Worm (Caenorhabditis elegans) whole organism, L1 larva: ENCODE measurements around the gene F43H9.4.

ENCODE experiments used
- C04F5.9 ChIP-seq: sonication (generic microtip); optimal IDR thresholded peaks from 2 replicates; lab custom pipeline; 2016; ENCODE audit warnings: missing genetic modification characterization, missing compliant biosample characterization
- F16B12.6 ChIP-seq: fragments of 150-350 bp; optimal IDR thresholded peaks from 2 replicates; lab custom pipeline; 2014; ENCODE audit warnings: missing biosample characterization, missing genetic modification characterization
- Y116A8C.19 ChIP-seq: sonication (generic microtip); optimal IDR thresholded peaks from 2 replicates; lab custom pipeline; 2016; ENCODE audit warnings: missing compliant biosample characterization, missing genetic modification characterization, borderline replicate concordance
- blmp-1 ChIP-seq: fragments of 150-350 bp; optimal IDR thresholded peaks from 2 replicates; lab custom pipeline; 2014; ENCODE audit warnings: missing biosample characterization, missing genetic modification characterization
- ceh-63 ChIP-seq: fragments of 200-800 bp; sonication (Bioruptor generic); optimal IDR thresholded peaks from 2 replicates; lab custom pipeline; 2018; ENCODE audit warnings: mild to moderate bottlenecking, missing genetic modification characterization, missing compliant biosample characterization
- ceh-8 ChIP-seq: fragments of 200-800 bp; sonication (Bioruptor generic); optimal IDR thresholded peaks from 2 replicates; lab custom pipeline; 2018; ENCODE audit warnings: mild to moderate bottlenecking, missing genetic modification characterization, moderate library complexity, missing compliant biosample characterization
- ceh-90 ChIP-seq: sonication (generic microtip); optimal IDR thresholded peaks from 2 replicates; lab custom pipeline; 2016; ENCODE audit warnings: missing genetic modification characterization, missing compliant biosample characterization
- dpl-1 ChIP-seq, 3 experiments: fragments of 150-350 bp in 2 of 3; sonication (generic microtip) in 1 of 3; optimal IDR thresholded peaks; 2 replicates each; lab custom pipeline; 2014 to 2017; ENCODE audit warnings: missing biosample characterization in 3 of 3, missing genetic modification characterization in 3 of 3, missing genetic modification reagents in 3 of 3
- dsc-1 ChIP-seq: sonication (generic microtip); optimal IDR thresholded peaks from 2 replicates; lab custom pipeline; 2016; ENCODE audit warnings: mild to moderate bottlenecking, missing genetic modification characterization, missing compliant biosample characterization
- efl-1 ChIP-seq, 4 experiments: fragments of 150-350 bp; optimal IDR thresholded peaks in 3 of 4; peaks in 1 of 4; 1 replicate in 1 of 4; 2 replicates in 3 of 4; lab custom pipeline; 2014; ENCODE audit warnings: missing biosample characterization in 2 of 4, missing genetic modification characterization in 2 of 4, missing genetic modification reagents in 2 of 4
- egl-27 ChIP-seq, 2 experiments: fragments of 150-350 bp in 1 of 2; sonication (generic microtip); optimal IDR thresholded peaks; 3 replicates each; lab custom pipeline; 2017 to 2018; ENCODE audit warnings: missing biosample characterization in 2 of 2, missing genetic modification characterization in 2 of 2, missing genetic modification reagents in 2 of 2
- fkh-4 ChIP-seq: sonication (generic microtip); optimal IDR thresholded peaks from 2 replicates; lab custom pipeline; 2016; ENCODE audit warnings: missing compliant biosample characterization, missing genetic modification characterization, borderline replicate concordance
- fos-1 ChIP-seq: fragments of 150-350 bp; optimal IDR thresholded peaks from 2 replicates; lab custom pipeline; 2014; ENCODE audit warnings: missing biosample characterization, missing genetic modification characterization
- grh-1 ChIP-seq: fragments of 200-800 bp; sonication (Bioruptor generic); IDR thresholded peaks from 2 replicates; pipeline ENCODE4 v1.3.6; 2022; ENCODE audit warnings: missing genetic modification reagents, missing genetic modification characterization, missing compliant biosample characterization
- hlh-17 ChIP-seq: fragments of 200-800 bp; sonication (Bioruptor generic); optimal IDR thresholded peaks from 2 replicates; lab custom pipeline; 2018; ENCODE audit warnings: missing genetic modification characterization, mild to moderate bottlenecking, missing compliant biosample characterization, moderate library complexity, borderline replicate concordance
- hpl-2 ChIP-seq: fragments of 150-350 bp; optimal IDR thresholded peaks from 2 replicates; lab custom pipeline; 2014; ENCODE audit warnings: missing biosample characterization, missing genetic modification reagents, missing genetic modification characterization
- irx-1 ChIP-seq: sonication (generic microtip); optimal IDR thresholded peaks from 2 replicates; lab custom pipeline; 2016; ENCODE audit warnings: missing genetic modification characterization, missing compliant biosample characterization
- isw-1 ChIP-seq: fragments of 200-800 bp; sonication (Bioruptor generic); IDR thresholded peaks from 2 replicates; pipeline ENCODE4 v1.3.6; 2022; ENCODE audit warnings: missing genetic modification characterization, missing compliant biosample characterization
- jun-1 ChIP-seq: fragments of 150-350 bp; optimal IDR thresholded peaks from 2 replicates; lab custom pipeline; 2014; ENCODE audit warnings: missing biosample characterization, missing genetic modification reagents, missing genetic modification characterization
- lin-13 ChIP-seq: fragments of 150-350 bp; optimal IDR thresholded peaks from 2 replicates; lab custom pipeline; 2014; ENCODE audit warnings: missing biosample characterization, missing genetic modification reagents, missing genetic modification characterization
- lin-14 ChIP-seq: fragments of 200-800 bp; sonication (Bioruptor generic); optimal IDR thresholded peaks from 2 replicates; lab custom pipeline; 2018; ENCODE audit warnings: mild to moderate bottlenecking, missing genetic modification characterization, moderate library complexity, missing compliant biosample characterization
- lin-15B ChIP-seq: fragments of 150-350 bp; sonication (generic microtip); optimal IDR thresholded peaks from 3 replicates; lab custom pipeline; 2014; ENCODE audit warnings: missing biosample characterization, missing genetic modification characterization
- lin-39 ChIP-seq: fragments of 150-350 bp; optimal IDR thresholded peaks from 2 replicates; lab custom pipeline; 2014; ENCODE audit warnings: missing biosample characterization, missing genetic modification reagents, missing genetic modification characterization
- lir-3 ChIP-seq: sonication (generic microtip); optimal IDR thresholded peaks from 2 replicates; lab custom pipeline; 2016; ENCODE audit warnings: mild to moderate bottlenecking, missing genetic modification characterization, moderate library complexity, missing compliant biosample characterization; ENCODE audit not compliant: poor library complexity
- lsy-2 ChIP-seq, 2 experiments: fragments of 150-350 bp; optimal IDR thresholded peaks; 2 replicates each; lab custom pipeline; 2014; ENCODE audit warnings: missing biosample characterization in 2 of 2, missing genetic modification characterization in 2 of 2
- mef-2 ChIP-seq: fragments of 150-350 bp; optimal IDR thresholded peaks from 2 replicates; lab custom pipeline; 2014; ENCODE audit warnings: missing biosample characterization, missing genetic modification characterization
- mep-1 ChIP-seq: fragments of 150-350 bp; optimal IDR thresholded peaks from 2 replicates; lab custom pipeline; 2014; ENCODE audit warnings: missing biosample characterization, missing genetic modification characterization
- nhr-11 ChIP-seq: fragments of 150-350 bp; optimal IDR thresholded peaks from 2 replicates; lab custom pipeline; 2014; ENCODE audit warnings: missing biosample characterization, missing genetic modification characterization
- nhr-19 ChIP-seq: fragments of 200-800 bp; sonication (Bioruptor generic); conservative IDR thresholded peaks from 2 replicates; pipeline ENCODE4 v1.3.6; 2022; ENCODE audit warnings: missing genetic modification characterization, missing compliant biosample characterization
- nhr-28 ChIP-seq: fragments of 150-350 bp; optimal IDR thresholded peaks from 2 replicates; lab custom pipeline; 2014; ENCODE audit warnings: missing biosample characterization, missing genetic modification characterization
- nhr-76 ChIP-seq: sonication (generic microtip); optimal IDR thresholded peaks from 2 replicates; lab custom pipeline; 2017; ENCODE audit warnings: missing biosample characterization, missing genetic modification characterization
- nhr-85 ChIP-seq: sonication (generic microtip); peaks from one replicate; lab custom pipeline; 2016; ENCODE audit warnings: missing genetic modification characterization, inconsistent platforms, missing compliant biosample characterization
- pag-3 ChIP-seq: sonication (generic microtip); optimal IDR thresholded peaks from 2 replicates; lab custom pipeline; 2017; ENCODE audit warnings: missing genetic modification characterization, mild to moderate bottlenecking, missing compliant biosample characterization, antibody characterized with exemption, borderline replicate concordance; ENCODE audit not compliant: insufficient read depth
- pax-3 ChIP-seq: fragments of 200-800 bp; sonication (Bioruptor generic); optimal IDR thresholded peaks from 2 replicates; lab custom pipeline; 2018; ENCODE audit warnings: mild to moderate bottlenecking, missing genetic modification characterization, moderate library complexity, missing compliant biosample characterization
- pqm-1 ChIP-seq: sonication (generic microtip); optimal IDR thresholded peaks from 3 replicates; lab custom pipeline; 2017; ENCODE audit warnings: missing biosample characterization, missing genetic modification characterization
- skn-1 ChIP-seq: fragments of 150-350 bp; optimal IDR thresholded peaks from 2 replicates; lab custom pipeline; 2014; ENCODE audit warnings: missing biosample characterization, missing genetic modification characterization
- snpc-4 ChIP-seq: fragments of 150-350 bp; optimal IDR thresholded peaks from 2 replicates; lab custom pipeline; 2014; ENCODE audit warnings: missing biosample characterization, missing genetic modification characterization
- snu-23 ChIP-seq: sonication (generic microtip); optimal IDR thresholded peaks from 2 replicates; lab custom pipeline; 2016; ENCODE audit warnings: missing genetic modification characterization, missing compliant biosample characterization
- sox-4 ChIP-seq: sonication (generic microtip); optimal IDR thresholded peaks from 2 replicates; lab custom pipeline; 2016; ENCODE audit warnings: missing genetic modification characterization, missing compliant biosample characterization
- sptf-1 ChIP-seq: fragments of 150-350 bp; optimal IDR thresholded peaks from 2 replicates; lab custom pipeline; 2014; ENCODE audit warnings: missing biosample characterization, missing genetic modification characterization
- sup-37 ChIP-seq: fragments of 200-800 bp; sonication (Bioruptor generic); optimal IDR thresholded peaks from 2 replicates; lab custom pipeline; 2018; ENCODE audit warnings: mild to moderate bottlenecking, missing genetic modification characterization, missing compliant biosample characterization
- swsn-7 ChIP-seq: sonication (generic microtip); optimal IDR thresholded peaks from 2 replicates; lab custom pipeline; 2016; ENCODE audit warnings: missing genetic modification characterization, missing compliant biosample characterization
- tbx-2 ChIP-seq: sonication (generic microtip); optimal IDR thresholded peaks from 2 replicates; lab custom pipeline; 2016; ENCODE audit warnings: missing genetic modification characterization, missing compliant biosample characterization
- tlp-1 ChIP-seq: fragments of 150-350 bp; optimal IDR thresholded peaks from 2 replicates; lab custom pipeline; 2014; ENCODE audit warnings: missing biosample characterization, missing genetic modification characterization
- unc-62 ChIP-seq: fragments of 150-350 bp; optimal IDR thresholded peaks from 2 replicates; lab custom pipeline; 2014; ENCODE audit warnings: missing biosample characterization, missing genetic modification reagents, missing genetic modification characterization
- unc-98 ChIP-seq: fragments of 200-800 bp; sonication (Bioruptor generic); IDR thresholded peaks from 2 replicates; pipeline ENCODE4 v1.3.6; 2022; ENCODE audit warnings: missing genetic modification characterization, missing compliant biosample characterization
- vab-15 ChIP-seq: sonication (generic microtip); optimal IDR thresholded peaks from 2 replicates; lab custom pipeline; 2017; ENCODE audit warnings: missing genotype, mild to moderate bottlenecking, missing genetic modification characterization, missing compliant biosample characterization
- zag-1 ChIP-seq: fragments of 150-350 bp; optimal IDR thresholded peaks from 2 replicates; lab custom pipeline; 2014; ENCODE audit warnings: missing biosample characterization, missing genetic modification characterization

The F43H9.4 gene

ce11 chrV:8039085-8039525, 12.6 kb downstream of the F43H9.4 start (continued):
- TF ChIP-seq vab-15 (tag; lab: Kevin White, UChicago) = no peak
- no peak for TF ChIP-seq sup-37 (GFP tag; lab: Kevin White, UChicago)
- no peak for TF ChIP-seq sox-4 (tag; lab: Kevin White, UChicago)
- TF ChIP-seq egl-27 (tag; optimal IDR thresholded peaks at IDR 0.05; lab: Kevin White, UChicago) = no peak
- no peak for TF ChIP-seq efl-1 (optimal IDR thresholded peaks at IDR 0.05; lab: Kevin White, UChicago)
- no peak for TF ChIP-seq efl-1 (GFP tag; optimal IDR thresholded peaks at IDR 0.05 in 1 of 2; lab: Kevin White, UChicago)
- TF ChIP-seq lir-3 (tag; lab: Kevin White, UChicago) = no peak
- no peak for TF ChIP-seq lin-15B (tag; lab: Kevin White, UChicago)
- TF ChIP-seq unc-98 (GFP tag; lab: Robert Waterston, UW) = no peak
- peak; percentile 30 to 32 for TF ChIP-seq lsy-2 (tag; optimal IDR thresholded peaks at IDR 0.05; lab: Kevin White, UChicago)
- TF ChIP-seq irx-1 = no peak
- TF ChIP-seq hpl-2 = no peak
- TF ChIP-seq lin-39 = no peak
- TF ChIP-seq tbx-2 (tag; lab: Kevin White, UChicago) = no peak
- no peak for TF ChIP-seq dpl-1 (GFP tag; optimal IDR thresholded peaks at IDR 0.05; lab: Kevin White, UChicago)
- TF ChIP-seq sptf-1 (tag; lab: Kevin White, UChicago) = no peak
- TF ChIP-seq nhr-76 = no peak
- no peak for TF ChIP-seq Y116A8C.19
- TF ChIP-seq mep-1 (tag; lab: Kevin White, UChicago) = peak; percentile 40
- TF ChIP-seq C04F5.9 (tag; lab: Kevin White, UChicago) = no peak
- TF ChIP-seq F16B12.6 (tag; lab: Kevin White, UChicago) = no peak
- TF ChIP-seq dsc-1 (tag; lab: Kevin White, UChicago) = no peak
- no peak for TF ChIP-seq snpc-4 (tag; lab: Kevin White, UChicago)
- TF ChIP-seq isw-1 (GFP tag; lab: Robert Waterston, UW) = no peak
- TF ChIP-seq nhr-28 (tag; lab: Kevin White, UChicago) = no peak
- TF ChIP-seq snu-23 (GFP tag; lab: Kevin White, UChicago) = peak; percentile 46
- peak; percentile 13 for TF ChIP-seq swsn-7
- no peak for TF ChIP-seq jun-1 (tag; lab: Kevin White, UChicago)
- no peak for TF ChIP-seq ceh-63 (GFP tag; lab: Kevin White, UChicago)
- no peak for TF ChIP-seq hlh-17
- no peak for TF ChIP-seq pqm-1 (tag; lab: Kevin White, UChicago)

ce11 chrV:8039606-8040005, 13.1 kb downstream of the F43H9.4 start:
- TF ChIP-seq F16B12.6 (tag; lab: Kevin White, UChicago) (no peak), lin-13 (GFP tag; lab: Kevin White, UChicago) (no peak), lin-14 (GFP tag; lab: Kevin White, UChicago) (peak; percentile 8), efl-1 (optimal IDR thresholded peaks at IDR 0.05; lab: Kevin White, UChicago) (no peak), efl-1 (GFP tag; optimal IDR thresholded peaks at IDR 0.05 in 1 of 2; lab: Kevin White, UChicago) (peak in 1 of 2 experiments; percentile 68), nhr-85 (tag; lab: Kevin White, UChicago) (peak; percentile 6), zag-1 (tag; lab: Kevin White, UChicago) (no peak)

ce11 chrV:8040247-8041084, 14.0 kb downstream of the F43H9.4 start:
- TF ChIP-seq blmp-1 (tag; lab: Kevin White, UChicago) (peak; percentile 98), sup-37 (GFP tag; lab: Kevin White, UChicago) (no peak), skn-1 (no peak), Y116A8C.19 (no peak), pag-3 (tag; lab: Kevin White, UChicago) (no peak), irx-1 (no peak), nhr-11 (tag; lab: Kevin White, UChicago) (no peak), mef-2 (no peak), sptf-1 (tag; lab: Kevin White, UChicago) (no peak), nhr-85 (tag; lab: Kevin White, UChicago) (peak; percentile 84), pax-3 (tag; lab: Kevin White, UChicago) (no peak), grh-1 (GFP tag; lab: Robert Waterston, UW) (no peak), fkh-4 (tag; lab: Kevin White, UChicago) (no peak), fos-1 (no peak), unc-62 (GFP tag; lab: Kevin White, UChicago) (no peak), C04F5.9 (tag; lab: Kevin White, UChicago) (no peak), nhr-19 (GFP tag; lab: Robert Waterston, UW) (peak; percentile 56), ceh-90 (no peak), ceh-8 (GFP tag; lab: Kevin White, UChicago) (no peak), tlp-1 (tag; lab: Kevin White, UChicago) (no peak)
